Worm (Caenorhabditis elegans): ENCODE data around the gene F39F10.4.

Gene F39F10.4

ce11 chrX:16943934-16944914 is 40.7 kb upstream of the F39F10.4 start (continued):
- no peak for TF ChIP-seq nhr-237 (tag; optimal IDR thresholded peaks at IDR 0.05)
- TF ChIP-seq nhr-6 (tag; optimal IDR thresholded peaks at IDR 0.05): no peak
- no peak for TF ChIP-seq nhr-76 (tag; optimal IDR thresholded peaks at IDR 0.05)
- peak; percentile 69 for TF ChIP-seq T26A8.4 (GFP tag; IDR thresholded peaks at IDR 0.05)
- no peak for TF ChIP-seq set-16 (GFP tag; IDR thresholded peaks at IDR 0.05)
- TF ChIP-seq hlh-11 (tag; optimal IDR thresholded peaks at IDR 0.05): no peak
- no peak for TF ChIP-seq lim-7 (GFP tag; IDR thresholded peaks at IDR 0.05)
- TF ChIP-seq mxl-3 (GFP tag; optimal IDR thresholded peaks at IDR 0.05): no peak
- TF ChIP-seq Y48G9A.11 (GFP tag; IDR thresholded peaks at IDR 0.05): no peak
- TF ChIP-seq dmd-6 (GFP tag; IDR thresholded peaks at IDR 0.05): no peak
- TF ChIP-seq Y5F2A.4 (GFP tag; optimal IDR thresholded peaks at IDR 0.05): no peak
- TF ChIP-seq unc-130 (GFP tag; optimal IDR thresholded peaks at IDR 0.05): no peak
- no peak for TF ChIP-seq fos-1 (tag; optimal IDR thresholded peaks at IDR 0.05)
- no peak for TF ChIP-seq dmd-9 (GFP tag; IDR thresholded peaks at IDR 0.05)
- TF ChIP-seq aha-1 (tag): peak; percentile 31
- TF ChIP-seq mes-2 (tag; optimal IDR thresholded peaks at IDR 0.05; ENCODE audit: poor library complexity, severe bottlenecking): peak; percentile 7
- no peak for TF ChIP-seq sdz-12 (GFP tag; optimal IDR thresholded peaks at IDR 0.05)
- TF ChIP-seq daf-19 (GFP tag; conservative IDR thresholded peaks at IDR 0.05): no peak
- TF ChIP-seq dmd-8 (GFP tag; IDR thresholded peaks at IDR 0.05): 0 out of 2 replicates have a peak, but pooled peaks have one; percentile 26
- no peak for TF ChIP-seq Y75B8A.6 (GFP tag; IDR thresholded peaks at IDR 0.05)
- no peak for TF ChIP-seq T20F7.1 (GFP tag; optimal IDR thresholded peaks at IDR 0.05)
- no peak for TF ChIP-seq F26F4.8 (GFP tag; conservative IDR thresholded peaks at IDR 0.05)
- no peak for TF ChIP-seq attf-4 (tag; optimal IDR thresholded peaks at IDR 0.05)
- TF ChIP-seq lir-3 (tag; optimal IDR thresholded peaks at IDR 0.05): no peak
- TF ChIP-seq mxl-2 (GFP tag; conservative IDR thresholded peaks at IDR 0.05): no peak
- TF ChIP-seq madf-5 (GFP tag; IDR thresholded peaks at IDR 0.05): 0 out of 4 replicates have a peak, but pooled peaks of 1 of the 2 experiments have one; percentile 56
- TF ChIP-seq ceh-62 (tag; optimal IDR thresholded peaks at IDR 0.05): no peak
- 0 out of 2 replicates have a peak, but pooled peaks have one; percentile 24 for TF ChIP-seq ctbp-1 (GFP tag; IDR thresholded peaks at IDR 0.05)
- no peak for TF ChIP-seq php-3 (GFP tag; IDR thresholded peaks at IDR 0.05)
- TF ChIP-seq mdt-29 (GFP tag; IDR thresholded peaks at IDR 0.05): 0 out of 2 replicates have a peak, but pooled peaks have one; percentile 30
- TF ChIP-seq tra-1 (GFP tag; IDR thresholded peaks at IDR 0.05): no peak
- TF ChIP-seq daf-8 (GFP tag; IDR thresholded peaks at IDR 0.05): no peak
- TF ChIP-seq lin-39 (tag; optimal IDR thresholded peaks at IDR 0.05): no peak

- TF ChIP-seq dmd-6 (GFP tag; IDR thresholded peaks at IDR 0.05) (no peak), T26A8.4 (GFP tag; IDR thresholded peaks at IDR 0.05) (no peak), F10B5.3 (tag; optimal IDR thresholded peaks at IDR 0.05) (no peak), unc-62 (GFP tag; optimal IDR thresholded peaks at IDR 0.05 in 1 of 2) (peak in 1 of 2 experiments; percentile 92), unc-62 (tag; optimal IDR thresholded peaks at IDR 0.05) (no peak)
Measured at ce11 chrX:16942316-16942715, 38.8 kb upstream of the F39F10.4 start.

ce11 chrX:16937925-16938324 is 34.4 kb upstream of the F39F10.4 start:
- peak; percentile 57; the same call in 1 of the 2 replicates for TF ChIP-seq zfp-3 (GFP tag; conservative IDR thresholded peaks at IDR 0.05)
- TF ChIP-seq tra-1 (GFP tag; IDR thresholded peaks at IDR 0.05): 0 out of 2 replicates have a peak, but pooled peaks have one; percentile 50
- peak in 1 of 2 experiments; percentile 61; a peak in 1 of 4 replicates for TF ChIP-seq madf-5 (GFP tag; IDR thresholded peaks at IDR 0.05)
- peak; percentile 77; the same call in 1 of the 2 replicates for TF ChIP-seq Y75B8A.6 (GFP tag; IDR thresholded peaks at IDR 0.05)
- 0 out of 2 replicates have a peak, but pooled peaks have one; percentile 52 for TF ChIP-seq lim-7 (GFP tag; IDR thresholded peaks at IDR 0.05)

All from whole organism, L4 larva.